Worm (Caenorhabditis elegans): Measurements from ENCODE around the gene hach-1.

Gene hach-1

DNA sequence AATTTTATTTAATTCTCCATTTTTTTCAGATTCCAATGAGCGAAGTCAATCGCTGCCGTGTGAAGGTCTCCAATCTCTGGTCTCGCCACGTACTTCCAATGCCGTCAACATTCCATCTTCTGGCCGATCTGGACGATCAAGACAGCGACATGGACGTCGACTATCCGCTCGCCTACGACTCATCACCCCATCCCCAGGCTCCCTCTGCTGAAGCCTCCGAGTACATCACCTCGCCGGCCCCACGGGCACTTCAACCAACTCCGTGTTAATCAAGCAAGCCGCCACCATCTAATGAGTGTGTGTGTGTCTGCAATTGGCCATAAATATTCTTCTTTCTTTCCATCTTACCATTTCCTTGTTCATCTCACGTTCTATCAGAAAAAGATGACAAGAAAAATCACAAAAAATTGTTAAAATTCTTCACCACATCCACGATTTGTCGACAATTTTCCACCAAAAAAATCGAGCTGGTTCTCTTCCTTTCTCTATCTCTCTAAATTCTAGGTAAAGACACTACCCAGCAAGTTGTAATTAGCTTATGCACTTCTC is 49.7 kb upstream of the hach-1 start (continued):
- TF ChIP-seq B0261.1 (tag; optimal IDR thresholded peaks at IDR 0.05) (no peak), F49E8.2 (tag; optimal IDR thresholded peaks at IDR 0.05; ENCODE audit: insufficient read depth) (no peak), zfh-2 (GFP tag; conservative IDR thresholded peaks at IDR 0.05) (peak; percentile 69), hmg-20 (GFP tag; IDR thresholded peaks at IDR 0.05) (no peak)

DNA sequence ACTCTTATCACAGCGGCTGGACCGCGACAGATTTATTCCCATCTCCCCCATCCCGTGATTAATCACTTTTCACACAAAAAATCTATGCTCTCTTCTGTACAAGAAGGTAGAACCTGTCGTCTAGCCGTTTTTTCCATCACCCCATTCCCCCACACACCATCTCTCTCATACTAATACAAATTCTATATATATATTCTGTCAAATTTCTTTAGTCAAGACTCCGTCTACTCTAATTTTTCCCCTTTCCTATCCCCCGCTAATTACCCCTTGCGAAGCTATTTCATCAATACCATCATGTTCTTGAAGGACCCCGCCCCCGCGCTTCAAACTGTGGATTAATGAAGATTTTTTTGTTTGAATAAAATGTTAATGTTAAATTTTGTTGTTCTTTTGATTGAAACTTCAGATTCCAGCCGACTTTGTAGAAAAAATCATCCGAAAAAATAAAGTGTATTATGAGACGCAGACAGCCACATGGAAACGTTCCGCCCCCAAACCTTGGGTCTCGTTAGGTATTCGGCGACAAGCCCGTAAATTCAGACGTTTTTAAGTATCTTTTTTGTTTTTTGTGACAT is 49.1 kb upstream of the hach-1 start:
- TF ChIP-seq nhr-179 (tag; optimal IDR thresholded peaks at IDR 0.05) (peak; percentile 63), rcor-1 (GFP tag; IDR thresholded peaks at IDR 0.05) (no peak), lir-1 (GFP tag; conservative IDR thresholded peaks at IDR 0.05) (0 out of 2 replicates have a peak, but pooled peaks have one; percentile 12), sea-2 (GFP tag; IDR thresholded peaks at IDR 0.05) (no peak), aptf-3 (GFP tag; IDR thresholded peaks at IDR 0.05) (no peak), let-607 (tag; optimal IDR thresholded peaks at IDR 0.05) (peak in 1 of 2 experiments; percentile 49), pbrm-1 (GFP tag; IDR thresholded peaks at IDR 0.05) (peak; percentile 57; the same call in 1 of the 2 replicates), somi-1 (GFP tag; optimal IDR thresholded peaks at IDR 0.05) (no peak), hlh-12 (tag; optimal IDR thresholded peaks at IDR 0.05) (no peak), nfyb-1 (GFP tag; IDR thresholded peaks at IDR 0.05) (peak; percentile 73; the same call in 1 of the 2 replicates), ceh-58 (GFP tag; IDR thresholded peaks at IDR 0.05) (no peak), mcd-1 (GFP tag; IDR thresholded peaks at IDR 0.05) (peak; percentile 37; the same call in 1 of the 2 replicates), B0261.1 (tag; optimal IDR thresholded peaks at IDR 0.05) (no peak), Y95B8A.8 (GFP tag; IDR thresholded peaks at IDR 0.05) (0 out of 2 replicates have a peak, but pooled peaks have one; percentile 36), F57C9.4 (tag; optimal IDR thresholded peaks at IDR 0.05) (peak; percentile 52), cebp-2 (GFP tag; IDR thresholded peaks at IDR 0.05) (peak; percentile 77; the same call in 1 of the 2 replicates), repo-1 (tag; optimal IDR thresholded peaks at IDR 0.05) (peak; percentile 80), B0336.3 (GFP tag; IDR thresholded peaks at IDR 0.05) (peak; percentile 75), egl-44 (GFP tag; IDR thresholded peaks at IDR 0.05) (no peak), madf-10 (tag; optimal IDR thresholded peaks at IDR 0.05) (peak; percentile 50), ztf-18 (tag; optimal IDR thresholded peaks at IDR 0.05) (no peak), F37B4.10 (GFP tag; IDR thresholded peaks at IDR 0.05) (no peak), F52B5.7 (tag; optimal IDR thresholded peaks at IDR 0.05) (no peak), lin-35 (GFP tag; optimal IDR thresholded peaks at IDR 0.05) (peak in 1 of 3 experiments; percentile 9), F49E8.2 (tag; optimal IDR thresholded peaks at IDR 0.05; ENCODE audit: insufficient read depth) (no peak), ets-4 (GFP tag; optimal IDR thresholded peaks at IDR 0.05) (no peak), lin-26 (GFP tag; IDR thresholded peaks at IDR 0.05) (0 out of 2 replicates have a peak, but pooled peaks have one; percentile 54), hrde-1 (tag; optimal IDR thresholded peaks at IDR 0.05; ENCODE audit: borderline replicate concordance) (peak; percentile 29), pha-4 (tag; optimal IDR thresholded peaks at IDR 0.05) (no peak), F10E7.11 (tag; optimal IDR thresholded peaks at IDR 0.05) (peak; percentile 65), cebp-1 (GFP tag; IDR thresholded peaks at IDR 0.05) (no peak), cebp-1 (tag; optimal IDR thresholded peaks at IDR 0.05) (no peak), attf-3 (GFP tag; conservative IDR thresholded peaks at IDR 0.05) (no peak), gei-17 (GFP tag; optimal IDR thresholded peaks at IDR 0.05) (peak; percentile 62), ama-1 (optimal IDR thresholded peaks at IDR 0.05) (peak; percentile 89), ama-1 (GFP tag; optimal IDR thresholded peaks at IDR 0.05) (no peak), dpff-1 (tag; optimal IDR thresholded peaks at IDR 0.05) (peak; percentile 46), attf-6 (GFP tag; IDR thresholded peaks at IDR 0.05) (no peak), fkh-3 (tag; optimal IDR thresholded peaks at IDR 0.05) (peak; percentile 37), tlf-1 (GFP tag; optimal IDR thresholded peaks at IDR 0.05) (peak; percentile 1), akir-1 (GFP tag; optimal IDR thresholded peaks at IDR 0.05) (no peak), hsf-1 (GFP tag; IDR thresholded peaks at IDR 0.05) (0 out of 2 replicates have a peak, but pooled peaks have one; percentile 6), ceh-91 (GFP tag; IDR thresholded peaks at IDR 0.05) (no peak), mes-4 (tag; optimal IDR thresholded peaks at IDR 0.05) (no peak)
